Fruit fly (Drosophila melanogaster): Measurements from ENCODE around the gene Sytbeta.

DNA sequence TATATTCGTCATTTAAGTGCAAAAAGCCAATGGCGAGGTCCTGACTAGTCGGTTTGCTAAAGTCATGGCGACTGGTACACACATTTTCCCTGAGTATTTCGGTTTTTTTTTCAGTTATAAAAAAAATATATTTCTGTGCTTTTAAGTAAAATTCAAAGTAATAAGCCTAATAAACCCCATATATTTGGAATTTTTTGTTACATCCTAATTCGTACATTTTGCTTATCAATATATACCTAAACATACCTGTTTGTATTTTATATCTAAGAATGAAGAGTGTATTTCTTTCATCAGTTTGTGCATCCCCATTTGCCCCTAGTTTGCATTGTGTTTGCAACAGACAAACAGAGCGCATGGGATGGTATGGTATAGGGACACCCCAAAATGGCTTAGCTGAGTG is 29.2 kb downstream of the Sytbeta start:
- no peak for TF ChIP-seq CG11762 (GFP tag; optimal IDR thresholded peaks at IDR 0.05; ENCODE audit: insufficient read depth)
- no peak for TF ChIP-seq CG11294 (GFP tag; IDR thresholded peaks at IDR 0.05)
- TF ChIP-seq OdsH (GFP tag; optimal IDR thresholded peaks at IDR 0.05): peak; percentile 23
- peak; percentile 2 for TF ChIP-seq Hr4 (GFP tag; optimal IDR thresholded peaks at IDR 0.05)
- TF ChIP-seq CG6854 (GFP tag; optimal IDR thresholded peaks at IDR 0.05): no peak
- peak; percentile 6 for TF ChIP-seq acj6 (GFP tag; optimal IDR thresholded peaks at IDR 0.05)
- peak; percentile 16 for TF ChIP-seq CG3032 (tag; optimal IDR thresholded peaks at IDR 0.05)
- TF ChIP-seq topi (GFP tag; optimal IDR thresholded peaks at IDR 0.05): no peak
- TF ChIP-seq pdm3 (GFP tag; optimal IDR thresholded peaks at IDR 0.05): no peak
- TF ChIP-seq Ets21C (GFP tag; optimal IDR thresholded peaks at IDR 0.05): no peak
- TF ChIP-seq CG34406 (GFP tag; optimal IDR thresholded peaks at IDR 0.05): no peak
- TF ChIP-seq CG10631 (GFP tag; optimal IDR thresholded peaks at IDR 0.05): no peak
